Worm (Caenorhabditis elegans): Measurements from ENCODE around the gene pdcd-2.
"Not testable (repeated sequence)": the region's sequence is repeated elsewhere in the genome, so short reads cannot be mapped to it uniquely, and the experiment has no call there.

The pdcd-2 gene

ce11 chrIII:4372894-4373293 lies 45.0 kb downstream of the pdcd-2 start:
- TF ChIP-seq lin-15B (tag; optimal IDR thresholded peaks at IDR 0.05) (no peak), jun-1 (tag; optimal IDR thresholded peaks at IDR 0.05) (no peak), lin-38 (GFP tag; IDR thresholded peaks at IDR 0.05) (no peak), nhr-41 (GFP tag; IDR thresholded peaks at IDR 0.05) (no peak), daf-16 (GFP tag; optimal IDR thresholded peaks at IDR 0.05) (no peak), daf-16 (tag; optimal IDR thresholded peaks at IDR 0.05) (peak; percentile 97)

- TF ChIP-seq F37D6.2 (tag; optimal IDR thresholded peaks at IDR 0.05), result no peak
- no peak for TF ChIP-seq Y5F2A.4 (GFP tag; optimal IDR thresholded peaks at IDR 0.05)
- no peak for TF ChIP-seq skn-1 (tag; optimal IDR thresholded peaks at IDR 0.05)
- no peak for TF ChIP-seq nhr-6 (tag; optimal IDR thresholded peaks at IDR 0.05)
- no peak for TF ChIP-seq tag-97 (GFP tag; IDR thresholded peaks at IDR 0.05)
- no peak for TF ChIP-seq tra-1 (GFP tag; IDR thresholded peaks at IDR 0.05)
- TF ChIP-seq nhr-237 (tag; optimal IDR thresholded peaks at IDR 0.05), result no peak
- no peak for TF ChIP-seq sdz-12 (GFP tag; optimal IDR thresholded peaks at IDR 0.05)
- no peak for TF ChIP-seq ces-1 (GFP tag; optimal IDR thresholded peaks at IDR 0.05)
- no peak for TF ChIP-seq nhr-41 (GFP tag; IDR thresholded peaks at IDR 0.05)
- TF ChIP-seq dmd-8 (GFP tag; IDR thresholded peaks at IDR 0.05), result no peak
Observed at ce11 chrIII:4370585-4370984, 47.3 kb downstream of the pdcd-2 start, which contains the start of gene ckb-3. Gene ckb-3 (plus strand): TSS chrIII:4370885.

- TF ChIP-seq lin-38 (GFP tag; IDR thresholded peaks at IDR 0.05) (peak; percentile 84), nhr-28 (tag; optimal IDR thresholded peaks at IDR 0.05) (peak; percentile 37), F37D6.2 (tag; optimal IDR thresholded peaks at IDR 0.05) (peak; percentile 8), mdl-1 (tag; optimal IDR thresholded peaks at IDR 0.05) (peak in 1 of 2 experiments; percentile 17), set-16 (GFP tag; IDR thresholded peaks at IDR 0.05) (peak; percentile 90), daf-16 (GFP tag; optimal IDR thresholded peaks at IDR 0.05) (peak; percentile 20 to 54), daf-16 (tag; optimal IDR thresholded peaks at IDR 0.05) (peak; percentile 24), lim-7 (GFP tag; IDR thresholded peaks at IDR 0.05) (peak; percentile 71), spr-1 (tag; optimal IDR thresholded peaks at IDR 0.05) (peak; percentile 63), lin-1 (GFP tag; IDR thresholded peaks at IDR 0.05) (0 out of 2 replicates have a peak, but pooled peaks have one; percentile 43), dve-1 (tag; optimal IDR thresholded peaks at IDR 0.05; ENCODE audit: insufficient read depth) (peak; percentile 61), T20F7.1 (GFP tag; optimal IDR thresholded peaks at IDR 0.05) (peak; percentile 57), jun-1 (tag; optimal IDR thresholded peaks at IDR 0.05) (peak; percentile 6), lir-3 (tag; optimal IDR thresholded peaks at IDR 0.05) (peak; percentile 52), nhr-6 (tag; optimal IDR thresholded peaks at IDR 0.05) (peak; percentile 30), pha-4 (GFP tag; IDR thresholded peaks at IDR 0.05) (peak; percentile 84), mxl-3 (GFP tag; optimal IDR thresholded peaks at IDR 0.05) (peak; percentile 41), dmd-9 (GFP tag; IDR thresholded peaks at IDR 0.05) (peak; percentile 39; the same call in 1 of the 2 replicates), madf-9 (GFP tag; conservative IDR thresholded peaks at IDR 0.05) (peak; percentile 78), nhr-48 (tag; optimal IDR thresholded peaks at IDR 0.05) (peak; percentile 67), dmd-6 (GFP tag; IDR thresholded peaks at IDR 0.05) (peak; percentile 85), hlh-30 (tag; optimal IDR thresholded peaks at IDR 0.05; ENCODE audit: insufficient read depth) (peak; percentile 44), zfp-3 (GFP tag; conservative IDR thresholded peaks at IDR 0.05) (peak; percentile 82), tra-1 (GFP tag; IDR thresholded peaks at IDR 0.05) (peak; percentile 65), duxl-1 (tag; optimal IDR thresholded peaks at IDR 0.05; ENCODE audit: poor library complexity) (peak; percentile 5), nhr-102 (tag; optimal IDR thresholded peaks at IDR 0.05) (peak; percentile 71), nhr-41 (GFP tag; IDR thresholded peaks at IDR 0.05) (peak; percentile 53; the same call in 1 of the 2 replicates), dmd-8 (GFP tag; IDR thresholded peaks at IDR 0.05) (peak; percentile 78; the same call in 1 of the 2 replicates), ZK337.2 (GFP tag; IDR thresholded peaks at IDR 0.05) (peak; percentile 64; the same call in 1 of the 2 replicates), F26F4.8 (GFP tag; conservative IDR thresholded peaks at IDR 0.05) (0 out of 2 replicates have a peak, but pooled peaks have one; percentile 19), hmg-1.1 (GFP tag; IDR thresholded peaks at IDR 0.05) (peak; percentile 88), F44E2.7 (GFP tag; IDR thresholded peaks at IDR 0.05) (peak; percentile 75; the same call in 1 of the 2 replicates), spr-3 (GFP tag; optimal IDR thresholded peaks at IDR 0.05) (peak; percentile 51), nhr-42 (GFP tag; IDR thresholded peaks at IDR 0.05) (peak; percentile 69; the same call in 1 of the 2 replicates), D1046.2 (GFP tag; IDR thresholded peaks at IDR 0.05) (peak; percentile 52; the same call in 1 of the 2 replicates), vab-7 (GFP tag; IDR thresholded peaks at IDR 0.05) (peak; percentile 58; the same call in 1 of the 2 replicates), aha-1 (tag) (peak; percentile 96)
- not testable (repeated sequence) for TF ChIP-seq pha-4 (tag; optimal IDR thresholded peaks at IDR 0.05)
Observed at ce11 chrIII:4369381-4369809, 48.5 kb downstream of the pdcd-2 start.

Data from whole organism, L4 larva.